Worm (Caenorhabditis elegans): Measurements from ENCODE around the gene F58G6.7.
A peak's percentile ranks its signal among the peaks of the same experiment; 100 is the strongest.

ce11 chrIV:9659999-9660398 is 5.9 kb downstream of the F58G6.7 start:
- TF ChIP-seq unc-39 (tag; optimal IDR thresholded peaks at IDR 0.05) (no peak), flh-1 (GFP tag; optimal IDR thresholded peaks at IDR 0.05) (no peak), snpc-4 (tag; optimal IDR thresholded peaks at IDR 0.05) (no peak), bed-3 (GFP tag; optimal IDR thresholded peaks at IDR 0.05) (no peak), nhr-237 (tag; optimal IDR thresholded peaks at IDR 0.05) (no peak), lin-13 (tag; optimal IDR thresholded peaks at IDR 0.05) (no peak), lsy-2 (tag; optimal IDR thresholded peaks at IDR 0.05) (no peak), pha-4 (tag; optimal IDR thresholded peaks at IDR 0.05) (no peak), nhr-28 (tag; optimal IDR thresholded peaks at IDR 0.05) (no peak), ztf-11 (tag; optimal IDR thresholded peaks at IDR 0.05) (no peak), unc-62 (GFP tag; optimal IDR thresholded peaks at IDR 0.05) (no peak), nhr-12 (tag; optimal IDR thresholded peaks at IDR 0.05) (no peak), ces-1 (GFP tag; optimal IDR thresholded peaks at IDR 0.05) (peak; percentile 61), blmp-1 (tag; optimal IDR thresholded peaks at IDR 0.05) (no peak)
